Fruit fly (Drosophila melanogaster) S2 (cell line): ENCODE data around the gene Spn77Ba.

Source experiments
- CG8478 ChIP-seq: fragments of >200 bp; optimal IDR thresholded peaks from 2 replicates; lab custom pipeline; 2018
- CTCF ChIP-seq, 2 experiments: fragments of >200 bp; optimal IDR thresholded peaks; 2 replicates each; lab custom pipeline; 2018

dm6 chr3L:20309354-20309753 is 7.6 kb upstream of the Spn77Ba start, which contains the start of gene polo:
- TF ChIP-seq CTCF (optimal IDR thresholded peaks at IDR 0.05; lab: Kevin White, UChicago) (no peak), CG8478 (no peak)
